Fruit fly (Drosophila melanogaster) whole organism, pupa: Measurements from ENCODE around the gene CG12219.

Experiments used
- CG10348 ChIP-seq: fragments of 200-800 bp; sonication (Bioruptor generic); IDR thresholded peaks from 2 replicates; pipeline ENCODE4 v1.3.6; 2022; ENCODE audit warnings: missing biosample characterization, missing genetic modification characterization
- CG14655 ChIP-seq: fragments of 200-800 bp; sonication (Bioruptor generic); optimal IDR thresholded peaks from 3 replicates; lab custom pipeline; 2017; ENCODE audit warnings: mild to moderate bottlenecking, missing biosample characterization, missing genetic modification reagents, missing genetic modification characterization
- CG4496 ChIP-seq: fragments of 200-800 bp; sonication (Bioruptor generic); IDR thresholded peaks from 3 replicates; pipeline ENCODE4 v1.3.6; 2022; ENCODE audit warnings: missing biosample characterization, missing genetic modification characterization
- Pif1B ChIP-seq: fragments of 200-800 bp; sonication (Bioruptor generic); optimal IDR thresholded peaks from 3 replicates; lab custom pipeline; 2016; ENCODE audit warnings: missing biosample characterization, missing genetic modification characterization
- Snoo ChIP-seq: fragments of 200-800 bp; sonication (Bioruptor generic); optimal IDR thresholded peaks from 3 replicates; lab custom pipeline; 2017; ENCODE audit warnings: missing biosample characterization, mild to moderate bottlenecking, missing genetic modification characterization, inconsistent platforms
- rn ChIP-seq: fragments of 200-800 bp; sonication (Bioruptor generic); IDR thresholded peaks from 2 replicates; pipeline ENCODE4 v1.3.6; 2022; ENCODE audit warnings: missing biosample characterization, missing genetic modification characterization

DNA sequence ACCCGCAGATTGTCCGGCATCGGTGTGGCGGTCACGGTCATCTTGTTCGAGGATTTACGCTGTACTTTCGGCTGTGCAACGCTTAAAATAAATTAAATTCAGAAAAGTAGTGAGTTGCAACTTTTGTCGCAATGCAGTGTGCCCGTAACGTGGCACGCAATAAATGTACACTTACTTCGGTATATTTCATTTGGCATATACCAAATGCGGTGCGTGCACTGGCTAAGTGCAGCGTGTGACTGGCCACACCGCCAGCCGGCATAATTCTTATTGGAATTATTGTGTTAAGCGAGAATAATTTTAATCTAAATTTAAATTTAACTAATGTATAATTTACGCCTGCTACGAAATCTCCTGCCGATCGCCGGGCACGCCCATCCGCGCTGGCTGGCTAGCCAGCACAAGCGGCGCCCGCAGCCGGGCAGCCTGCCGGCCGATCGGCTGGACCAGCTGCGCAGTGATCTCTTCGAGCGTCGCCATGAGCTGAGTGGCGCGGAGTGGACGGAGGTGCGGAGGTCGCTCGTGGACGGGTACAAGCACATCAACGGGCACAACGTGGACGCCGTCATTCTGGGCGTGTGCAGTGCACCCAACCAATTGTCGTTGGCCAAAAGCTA, 9.9 kb downstream of the CG12219 start, which contains the start of the genes Rpt4 and mldr:
- TF ChIP-seq CG14655, result no peak
- no peak for TF ChIP-seq rn (GFP tag; lab: Robert Waterston, UW)
- TF ChIP-seq CG10348 (GFP tag; lab: Robert Waterston, UW), result no peak
- no peak for TF ChIP-seq Snoo
- TF ChIP-seq Pif1B (GFP tag; lab: Kevin White, UChicago), result no peak
- TF ChIP-seq CG4496 (GFP tag; lab: Robert Waterston, UW), result no peak
